Fruit fly (Drosophila melanogaster) whole organism, prepupa: ENCODE data around the gene yellow-k.

Source experiments
- Blimp-1 ChIP-seq: fragments of 200-800 bp; sonication (Bioruptor generic); optimal IDR thresholded peaks from 3 replicates; lab custom pipeline; 2017; ENCODE audit warnings: missing biosample characterization, missing genetic modification characterization, mild to moderate bottlenecking, moderate library complexity, missing genetic modification reagents
- CG10631 ChIP-seq: fragments of 200-800 bp; sonication (Bioruptor generic); optimal IDR thresholded peaks from 2 replicates; lab custom pipeline; 2016; ENCODE audit warnings: missing biosample characterization, missing genetic modification characterization
- CG11762 ChIP-seq: fragments of 200-800 bp; sonication (Bioruptor generic); optimal IDR thresholded peaks from 3 replicates; lab custom pipeline; 2016; ENCODE audit warnings: missing biosample characterization, missing genetic modification characterization; ENCODE audit not compliant: insufficient read depth
- CG11902 ChIP-seq: fragments of 200-800 bp; sonication (Bioruptor generic); optimal IDR thresholded peaks from 3 replicates; lab custom pipeline; 2016; ENCODE audit warnings: missing biosample characterization, missing genetic modification characterization
- CG15336 ChIP-seq: fragments of 200-800 bp; sonication (Bioruptor generic); IDR thresholded peaks from 2 replicates; pipeline ENCODE4 v1.3.6; 2022; ENCODE audit warnings: missing biosample characterization, missing genetic modification characterization
- CG1621 ChIP-seq: fragments of 200-800 bp; sonication (Bioruptor generic); optimal IDR thresholded peaks from 3 replicates; lab custom pipeline; 2018; ENCODE audit warnings: missing biosample characterization, mild to moderate bottlenecking, missing genetic modification characterization
- CG16779 ChIP-seq: fragments of 200-800 bp; sonication (Bioruptor generic); optimal IDR thresholded peaks from 3 replicates; lab custom pipeline; 2017; ENCODE audit warnings: missing biosample characterization, mild to moderate bottlenecking, missing genetic modification characterization
- CG3032 ChIP-seq: fragments of 200-800 bp; optimal IDR thresholded peaks from 2 replicates; lab custom pipeline; 2019; ENCODE audit warnings: missing biosample characterization, mild to moderate bottlenecking, missing genetic modification characterization, moderate library complexity
- CG31627 ChIP-seq: fragments of 200-800 bp; sonication (Bioruptor generic); optimal IDR thresholded peaks from 3 replicates; lab custom pipeline; 2016; ENCODE audit warnings: missing biosample characterization, missing genetic modification characterization
- CG32006 ChIP-seq: fragments of 200-800 bp; sonication (Bioruptor generic); optimal IDR thresholded peaks from 3 replicates; lab custom pipeline; 2017; ENCODE audit warnings: missing biosample characterization, mild to moderate bottlenecking, missing genetic modification characterization
- CG3919 ChIP-seq: fragments of 200-800 bp; sonication (Bioruptor generic); optimal IDR thresholded peaks from 3 replicates; lab custom pipeline; 2016; ENCODE audit warnings: missing biosample characterization, missing genetic modification characterization
- CG4318 ChIP-seq: fragments of 200-800 bp; sonication (Bioruptor generic); optimal IDR thresholded peaks from 3 replicates; lab custom pipeline; 2017; ENCODE audit warnings: missing biosample characterization, mild to moderate bottlenecking, missing genetic modification characterization
- CG6163 ChIP-seq: fragments of 200-800 bp; sonication (Bioruptor generic); IDR thresholded peaks from 3 replicates; pipeline ENCODE4 v1.3.6; 2022; ENCODE audit warnings: missing biosample characterization, missing genetic modification characterization
- CG6808 ChIP-seq: fragments of 200-800 bp; sonication (Bioruptor generic); optimal IDR thresholded peaks from 3 replicates; lab custom pipeline; 2017; ENCODE audit warnings: missing biosample characterization, missing genetic modification characterization, mild to moderate bottlenecking, moderate library complexity, missing genetic modification reagents
- CG8119 ChIP-seq: fragments of 200-800 bp; sonication (Bioruptor generic); IDR thresholded peaks from 3 replicates; pipeline ENCODE4 v1.3.6; 2022; ENCODE audit warnings: missing biosample characterization, missing genetic modification characterization
- CG8319 ChIP-seq: fragments of 200-800 bp; sonication (Bioruptor generic); optimal IDR thresholded peaks from 3 replicates; lab custom pipeline; 2016; ENCODE audit warnings: missing biosample characterization, missing genetic modification characterization
- Eip75B ChIP-seq: fragments of 200-800 bp; sonication (Bioruptor generic); optimal IDR thresholded peaks from 3 replicates; lab custom pipeline; 2016; ENCODE audit warnings: missing biosample characterization, missing genetic modification characterization
- Eip78C ChIP-seq: fragments of 200-800 bp; sonication (Bioruptor generic); peaks from one replicate; lab custom pipeline; 2016; ENCODE audit warnings: missing biosample characterization, missing genetic modification characterization
- Ets21C ChIP-seq: fragments of 200-800 bp; sonication (Bioruptor generic); optimal IDR thresholded peaks from 3 replicates; lab custom pipeline; 2016; ENCODE audit warnings: missing biosample characterization, missing genetic modification characterization
- Ets96B ChIP-seq: fragments of 200-800 bp; optimal IDR thresholded peaks from 2 replicates; lab custom pipeline; 2019; ENCODE audit warnings: missing biosample characterization, mild to moderate bottlenecking, missing genetic modification characterization, moderate library complexity
- Gug ChIP-seq: fragments of 200-800 bp; sonication (Bioruptor generic); IDR thresholded peaks from 2 replicates; pipeline ENCODE4 v1.3.6; 2022; ENCODE audit warnings: missing biosample characterization, missing genetic modification characterization
- Hr38 ChIP-seq: sonication (Bioruptor generic); optimal IDR thresholded peaks from 2 replicates; lab custom pipeline; 2016; ENCODE audit warnings: missing biosample characterization, missing genetic modification characterization
- Hr39 ChIP-seq: fragments of 200-800 bp; sonication (Bioruptor generic); optimal IDR thresholded peaks from 2 replicates; lab custom pipeline; 2016; ENCODE audit warnings: missing biosample characterization, missing genetic modification characterization
- Hr4 ChIP-seq: fragments of 200-800 bp; sonication (Bioruptor generic); optimal IDR thresholded peaks from 3 replicates; lab custom pipeline; 2016; ENCODE audit warnings: missing biosample characterization, missing genetic modification characterization
- Lpt ChIP-seq: fragments of 200-800 bp; sonication (Bioruptor generic); optimal IDR thresholded peaks from 3 replicates; lab custom pipeline; 2016; ENCODE audit warnings: missing biosample characterization, missing genetic modification characterization
- Met ChIP-seq: fragments of 200-800 bp; sonication (Bioruptor generic); optimal IDR thresholded peaks from 3 replicates; lab custom pipeline; 2016; ENCODE audit warnings: missing biosample characterization, missing genetic modification characterization
- OdsH ChIP-seq: fragments of 200-800 bp; sonication (Bioruptor generic); optimal IDR thresholded peaks from 3 replicates; lab custom pipeline; 2016; ENCODE audit warnings: missing biosample characterization, missing genetic modification characterization
- Smox ChIP-seq: fragments of 200-800 bp; sonication (Bioruptor generic); optimal IDR thresholded peaks from 3 replicates; lab custom pipeline; 2016; ENCODE audit warnings: missing biosample characterization, missing genetic modification characterization
- Sox14 ChIP-seq: fragments of 200-800 bp; sonication (Bioruptor generic); optimal IDR thresholded peaks from 3 replicates; lab custom pipeline; 2016; ENCODE audit warnings: missing biosample characterization, missing genetic modification characterization
- Sox15 ChIP-seq: fragments of 200-800 bp; sonication (Bioruptor generic); optimal IDR thresholded peaks from 3 replicates; lab custom pipeline; 2016; ENCODE audit warnings: missing biosample characterization, missing genetic modification characterization
- achi ChIP-seq: fragments of 200-800 bp; sonication (Bioruptor generic); optimal IDR thresholded peaks from 3 replicates; lab custom pipeline; 2016; ENCODE audit warnings: missing biosample characterization, missing genetic modification characterization
- acj6 ChIP-seq: fragments of 200-800 bp; sonication (Bioruptor generic); optimal IDR thresholded peaks from 3 replicates; lab custom pipeline; 2016; ENCODE audit warnings: missing biosample characterization, missing genetic modification characterization
- cyc ChIP-seq: fragments of 200-800 bp; sonication (Bioruptor generic); optimal IDR thresholded peaks from 3 replicates; lab custom pipeline; 2016; ENCODE audit warnings: missing biosample characterization, missing genetic modification characterization
- dac ChIP-seq: fragments of 200-800 bp; sonication (Bioruptor generic); optimal IDR thresholded peaks from 2 replicates; lab custom pipeline; 2017; ENCODE audit warnings: missing biosample characterization, mild to moderate bottlenecking, missing genetic modification characterization
- eg ChIP-seq: fragments of 200-800 bp; sonication (Bioruptor generic); IDR thresholded peaks from 3 replicates; pipeline ENCODE4 v1.3.6; 2022; ENCODE audit warnings: missing biosample characterization, missing genetic modification characterization
- esn ChIP-seq: fragments of 200-800 bp; sonication (Bioruptor generic); optimal IDR thresholded peaks from 2 replicates; lab custom pipeline; 2016; ENCODE audit warnings: missing biosample characterization, mild to moderate bottlenecking, missing genetic modification characterization, moderate library complexity
- fd85E ChIP-seq: fragments of 200-800 bp; sonication (Bioruptor generic); optimal IDR thresholded peaks from 3 replicates; lab custom pipeline; 2016; ENCODE audit warnings: missing biosample characterization, missing genetic modification characterization
- fkh ChIP-seq: fragments of 200-800 bp; sonication (Bioruptor generic); optimal IDR thresholded peaks from 3 replicates; lab custom pipeline; 2017; ENCODE audit warnings: missing biosample characterization, mild to moderate bottlenecking, missing genetic modification characterization, moderate library complexity
- lz ChIP-seq: fragments of 200-800 bp; sonication (Bioruptor generic); optimal IDR thresholded peaks from 3 replicates; lab custom pipeline; 2016; ENCODE audit warnings: missing biosample characterization, missing genetic modification characterization
- net ChIP-seq: fragments of 200-800 bp; sonication (Bioruptor generic); optimal IDR thresholded peaks from 3 replicates; lab custom pipeline; 2016; ENCODE audit warnings: missing biosample characterization, missing genetic modification characterization
- pdm3 ChIP-seq: fragments of 200-800 bp; sonication (Bioruptor generic); optimal IDR thresholded peaks from 3 replicates; lab custom pipeline; 2016; ENCODE audit warnings: missing biosample characterization, missing genetic modification characterization
- salr ChIP-seq, 2 experiments: fragments of 200-800 bp; sonication (Bioruptor generic); optimal IDR thresholded peaks; 3 replicates each; lab custom pipeline; 2016 to 2018; ENCODE audit warnings: missing biosample characterization in 2 of 2, missing genetic modification characterization in 2 of 2, mild to moderate bottlenecking in 1 of 2
- spab ChIP-seq: fragments of 200-800 bp; sonication (Bioruptor generic); optimal IDR thresholded peaks from 2 replicates; lab custom pipeline; 2017; ENCODE audit warnings: missing biosample characterization, mild to moderate bottlenecking, missing genetic modification characterization, missing genetic modification reagents
- ss ChIP-seq, 2 experiments: fragments of 200-800 bp; sonication (Bioruptor generic); optimal IDR thresholded peaks; 2 replicates in 1 of 2; 3 replicates in 1 of 2; lab custom pipeline; 2017 to 2018; ENCODE audit warnings: mild to moderate bottlenecking in 2 of 2, missing biosample characterization in 2 of 2, missing genetic modification characterization in 2 of 2, moderate library complexity in 1 of 2
- svp ChIP-seq: fragments of 200-800 bp; sonication (Bioruptor generic); peaks from one replicate; lab custom pipeline; 2016; ENCODE audit warnings: missing biosample characterization, missing genetic modification characterization
- topi ChIP-seq: fragments of 200-800 bp; sonication (Bioruptor generic); optimal IDR thresholded peaks from 3 replicates; lab custom pipeline; 2016; ENCODE audit warnings: missing biosample characterization, missing genetic modification characterization
- vri ChIP-seq: fragments of 200-800 bp; sonication (Bioruptor generic); optimal IDR thresholded peaks from 3 replicates; lab custom pipeline; 2016; ENCODE audit warnings: missing biosample characterization, mild to moderate bottlenecking, missing genetic modification characterization

yellow-k gene

DNA sequence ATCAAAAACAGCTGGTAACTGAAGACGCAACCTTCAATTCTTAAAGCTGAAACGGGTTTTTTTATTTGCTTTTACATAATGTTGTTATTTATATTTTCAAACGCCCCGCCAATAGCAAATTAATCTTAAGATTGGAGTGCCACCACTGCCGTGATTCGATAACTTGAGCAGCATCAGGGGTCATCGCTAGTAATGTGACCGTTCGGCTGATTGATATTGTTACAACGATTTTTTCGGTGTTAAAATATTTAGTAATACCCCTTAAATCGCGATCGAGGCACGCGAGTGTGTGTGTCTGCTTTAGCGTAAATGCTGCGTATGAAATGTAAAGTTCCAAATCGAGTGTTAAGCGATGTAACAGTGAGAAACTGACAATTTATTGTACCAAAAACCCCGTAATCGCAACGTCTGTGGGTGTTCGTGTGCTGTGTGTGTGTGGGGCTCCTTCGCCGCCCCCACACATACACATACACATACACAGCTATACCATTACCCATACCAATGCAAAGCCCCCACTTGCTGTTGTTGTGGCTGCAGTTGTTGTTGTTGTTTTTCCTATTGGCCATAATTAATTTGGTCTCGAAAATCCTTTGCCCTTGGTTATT, 45.5 kb downstream of the yellow-k start, which contains the start of gene dop:
TSS of gene dop (plus strand) at position 185 of the 605 bp plus-strand sequence.
- TF ChIP-seq acj6 (GFP tag; lab: Kevin White, UChicago) (peak; percentile 35), fkh (GFP tag; lab: Kevin White, UChicago) (no peak), Ets21C (GFP tag; lab: Kevin White, UChicago) (peak; percentile 20), vri (peak; percentile 58), CG32006 (no peak), CG31627 (GFP tag; lab: Kevin White, UChicago) (peak; percentile 49), Eip78C (GFP tag; lab: Kevin White, UChicago) (peak; percentile 70), net (GFP tag; lab: Kevin White, UChicago) (peak; percentile 4), Hr39 (GFP tag; lab: Kevin White, UChicago) (peak; percentile 12), svp (GFP tag; lab: Kevin White, UChicago) (peak; percentile 75), Ets96B (tag; lab: Kevin White, UChicago) (no peak), topi (GFP tag; lab: Kevin White, UChicago) (peak; percentile 11), CG3032 (tag; lab: Kevin White, UChicago) (peak; percentile 14), Smox (GFP tag; lab: Kevin White, UChicago) (peak; percentile 15), CG6163 (GFP tag; lab: Robert Waterston, UW) (peak; percentile 9; the same call in 1 of the 3 replicates), CG16779 (no peak), lz (GFP tag; lab: Kevin White, UChicago) (peak; percentile 34), fd85E (GFP tag; lab: Kevin White, UChicago) (no peak), cyc (GFP tag; lab: Kevin White, UChicago) (peak; percentile 28), salr (GFP tag; optimal IDR thresholded peaks at IDR 0.05; lab: Kevin White, UChicago) (no peak), CG8319 (GFP tag; lab: Kevin White, UChicago) (no peak), CG6808 (GFP tag; lab: Kevin White, UChicago) (no peak), Sox15 (GFP tag; lab: Kevin White, UChicago) (no peak), CG15336 (GFP tag; lab: Robert Waterston, UW) (0 out of 2 replicates have a peak, but pooled peaks have one; percentile 16), CG10631 (GFP tag; lab: Kevin White, UChicago) (peak; percentile 0), Lpt (GFP tag; lab: Kevin White, UChicago) (no peak), Sox14 (peak; percentile 25), ss (GFP tag; optimal IDR thresholded peaks at IDR 0.05; lab: Kevin White, UChicago) (peak in 1 of 2 experiments; percentile 4), achi (GFP tag; lab: Kevin White, UChicago) (peak; percentile 36), esn (GFP tag; lab: Kevin White, UChicago) (peak; percentile 37)
- TF ChIP-seq, all 60 proteins: peak for 20

DNA sequence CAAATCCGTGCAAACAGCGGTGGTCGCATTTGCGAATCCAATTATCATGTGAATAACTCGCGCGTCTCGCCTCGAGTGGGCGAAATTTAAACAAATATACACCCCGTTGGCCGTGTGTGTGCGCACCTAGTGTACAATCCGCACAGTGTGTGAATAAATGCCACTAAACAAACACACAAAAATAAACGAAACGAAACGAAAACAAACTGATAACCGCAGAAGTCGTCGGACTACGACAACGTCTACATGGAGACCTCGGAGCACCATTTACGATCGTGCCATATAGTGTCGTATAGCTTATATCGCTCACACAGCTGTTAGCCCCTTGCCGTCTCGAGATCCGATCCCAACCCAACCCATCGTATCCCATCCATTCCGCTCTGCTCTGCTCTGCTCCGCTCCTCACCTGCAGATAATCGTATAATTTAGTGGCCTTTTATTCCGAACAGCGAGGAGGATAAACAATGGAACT, 46.1 kb downstream of the yellow-k start:
- TF ChIP-seq topi (GFP tag; lab: Kevin White, UChicago) (peak; percentile 1), fd85E (GFP tag; lab: Kevin White, UChicago) (no peak), Sox15 (GFP tag; lab: Kevin White, UChicago) (no peak), CG32006 (no peak), eg (GFP tag; lab: Robert Waterston, UW) (peak; percentile 6; the same call in 1 of the 3 replicates), Eip75B (GFP tag; lab: Kevin White, UChicago) (no peak), Blimp-1 (GFP tag; lab: Kevin White, UChicago) (no peak), CG15336 (GFP tag; lab: Robert Waterston, UW) (no peak), Gug (GFP tag; lab: Robert Waterston, UW) (no peak), CG4318 (GFP tag; lab: Kevin White, UChicago) (no peak), CG8119 (GFP tag; lab: Robert Waterston, UW) (no peak), CG11902 (GFP tag; lab: Kevin White, UChicago) (no peak), spab (GFP tag; lab: Kevin White, UChicago) (no peak), svp (GFP tag; lab: Kevin White, UChicago) (peak; percentile 65), Hr38 (GFP tag; lab: Kevin White, UChicago) (no peak), Smox (GFP tag; lab: Kevin White, UChicago) (no peak), CG1621 (tag; lab: Kevin White, UChicago) (no peak), achi (GFP tag; lab: Kevin White, UChicago) (no peak), OdsH (GFP tag; lab: Kevin White, UChicago) (no peak), pdm3 (GFP tag; lab: Kevin White, UChicago) (no peak), Ets21C (GFP tag; lab: Kevin White, UChicago) (no peak), dac (no peak), Sox14 (peak; percentile 45), Hr4 (no peak), CG3032 (tag; lab: Kevin White, UChicago) (no peak), ss (GFP tag; optimal IDR thresholded peaks at IDR 0.05; lab: Kevin White, UChicago) (peak in 1 of 2 experiments; percentile 32), CG6163 (GFP tag; lab: Robert Waterston, UW) (peak; percentile 61; the same call in 2 of the 3 replicates), CG11762 (no peak), CG8319 (GFP tag; lab: Kevin White, UChicago) (peak; percentile 76), CG3919 (GFP tag; lab: Kevin White, UChicago) (no peak), Met (no peak), lz (GFP tag; lab: Kevin White, UChicago) (no peak)
